Worm (Caenorhabditis elegans): ENCODE data around the gene srx-63.

DNA sequence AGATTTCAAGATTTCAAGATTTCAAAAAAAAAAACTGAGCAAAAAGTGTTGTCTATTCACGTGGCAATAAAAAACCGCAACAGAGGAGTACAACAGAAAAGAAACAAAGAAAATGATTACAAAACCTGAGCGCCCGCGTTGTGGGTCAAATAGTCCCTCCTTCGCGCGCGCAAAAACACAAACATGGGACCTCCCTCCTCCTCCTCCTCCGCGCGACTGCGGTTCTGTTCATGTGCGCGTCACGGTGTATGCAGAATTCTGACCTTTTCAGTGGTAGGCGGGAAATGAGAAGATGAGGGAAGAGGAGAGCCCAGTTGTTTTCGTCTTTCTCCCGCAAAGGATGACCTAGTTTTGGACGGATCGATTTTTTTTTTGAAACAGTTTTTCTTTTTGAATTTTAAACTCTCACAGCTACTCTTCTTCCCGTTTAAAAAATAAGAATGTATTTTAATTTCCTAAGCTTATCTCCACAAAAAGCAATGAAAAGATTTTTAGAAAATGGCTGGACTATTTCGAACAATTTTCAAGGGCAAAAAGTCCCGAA, 39.0 kb upstream of the srx-63 start, which contains the start of gene C17E7.4:
- TF ChIP-seq nhr-12 (tag; optimal IDR thresholded peaks at IDR 0.05) (no peak), R02D3.7 (tag; optimal IDR thresholded peaks at IDR 0.05) (no peak), nhr-237 (tag; optimal IDR thresholded peaks at IDR 0.05) (no peak), unc-62 (GFP tag; optimal IDR thresholded peaks at IDR 0.05) (no peak), nhr-6 (tag; optimal IDR thresholded peaks at IDR 0.05) (no peak), F13H6.1 (tag; optimal IDR thresholded peaks at IDR 0.05) (no peak), aly-2 (tag; optimal IDR thresholded peaks at IDR 0.05) (no peak), zag-1 (tag; optimal IDR thresholded peaks at IDR 0.05) (no peak), lin-11 (tag; optimal IDR thresholded peaks at IDR 0.05) (no peak), lin-13 (GFP tag; optimal IDR thresholded peaks at IDR 0.05) (no peak)
